Fruit fly (Drosophila melanogaster) whole organism, embryonic: ENCODE results near the gene LysD.
A peak's percentile ranks its signal among the peaks of the same experiment; 100 is the strongest.

Experiments used
- Atf6 ChIP-seq: fragments of 200-800 bp; sonication (Bioruptor generic); IDR thresholded peaks from 2 replicates; pipeline ENCODE4 v1.3.6; 2022; ENCODE audit warnings: missing biosample characterization, missing genetic modification characterization
- B-H1 ChIP-seq: fragments of 200-800 bp; sonication (Bioruptor generic); IDR thresholded peaks from 3 replicates; pipeline ENCODE4 v1.3.6; 2022; ENCODE audit warnings: missing biosample characterization, missing genetic modification characterization
- CG11560 ChIP-seq: fragments of 200-800 bp; sonication (Bioruptor generic); IDR thresholded peaks from 3 replicates; pipeline ENCODE4 v1.3.6; 2022; ENCODE audit warnings: missing biosample characterization, missing genetic modification characterization
- CG12942 ChIP-seq: fragments of 200-800 bp; sonication (Bioruptor generic); optimal IDR thresholded peaks from 3 replicates; lab custom pipeline; 2016; ENCODE audit warnings: missing biosample characterization, missing genetic modification characterization
- CG1529 ChIP-seq: fragments of 200-800 bp; sonication (Bioruptor generic); optimal IDR thresholded peaks from 3 replicates; lab custom pipeline; 2018; ENCODE audit warnings: missing biosample characterization, missing genetic modification characterization
- CG17568 ChIP-seq: fragments of 200-800 bp; sonication (Bioruptor generic); optimal IDR thresholded peaks from 2 replicates; lab custom pipeline; 2018; ENCODE audit warnings: missing biosample characterization, mild to moderate bottlenecking, missing genetic modification characterization, moderate library complexity
- CG17802 ChIP-seq: fragments of 200-800 bp; sonication (Bioruptor generic); optimal IDR thresholded peaks from 2 replicates; lab custom pipeline; 2018; ENCODE audit warnings: missing biosample characterization, mild to moderate bottlenecking, missing genetic modification characterization, moderate library complexity
- CG17912 ChIP-seq: fragments of 200-800 bp; sonication (Bioruptor generic); optimal IDR thresholded peaks from 2 replicates; lab custom pipeline; 2018; ENCODE audit warnings: missing biosample characterization, mild to moderate bottlenecking, missing genetic modification characterization
- CG2129 ChIP-seq: fragments of 200-800 bp; sonication (Bioruptor generic); IDR thresholded peaks from 2 replicates; pipeline ENCODE4 v1.3.6; 2022; ENCODE audit warnings: missing biosample characterization, missing genetic modification characterization; ENCODE audit not compliant: partially characterized antibody
- CG2678 ChIP-seq: fragments of 200-800 bp; sonication (Bioruptor generic); optimal IDR thresholded peaks from 3 replicates; lab custom pipeline; 2019; ENCODE audit warnings: missing biosample characterization, mild to moderate bottlenecking, missing genetic modification characterization, moderate library complexity
- CG2712 ChIP-seq: fragments of 200-800 bp; optimal IDR thresholded peaks from 3 replicates; lab custom pipeline; 2019; ENCODE audit warnings: missing biosample characterization, mild to moderate bottlenecking, missing genetic modification characterization, moderate library complexity
- CG2889 ChIP-seq: fragments of 200-800 bp; sonication (Bioruptor generic); IDR thresholded peaks from 3 replicates; pipeline ENCODE4 v1.3.6; 2022; ENCODE audit warnings: missing biosample characterization, missing genetic modification characterization
- CG32532 ChIP-seq: fragments of 200-800 bp; sonication (Bioruptor generic); IDR thresholded peaks from 2 replicates; pipeline ENCODE4 v1.3.6; 2022; ENCODE audit warnings: missing biosample characterization, missing genetic modification characterization
- CG34224 ChIP-seq: fragments of 200-800 bp; sonication (Bioruptor generic); IDR thresholded peaks from 3 replicates; pipeline ENCODE4 v1.3.6; 2022; ENCODE audit warnings: missing biosample characterization, missing genetic modification characterization; ENCODE audit not compliant: partially characterized antibody
- CG4424 ChIP-seq: fragments of 200-800 bp; sonication (Bioruptor generic); optimal IDR thresholded peaks from 3 replicates; lab custom pipeline; 2016; ENCODE audit warnings: missing biosample characterization, missing genetic modification characterization
- CG6765 ChIP-seq: fragments of 200-800 bp; sonication (Bioruptor generic); optimal IDR thresholded peaks from 3 replicates; lab custom pipeline; 2017; ENCODE audit warnings: missing biosample characterization, mild to moderate bottlenecking, missing genetic modification characterization
- CG6813 ChIP-seq: fragments of 200-800 bp; sonication (Bioruptor generic); optimal IDR thresholded peaks from 2 replicates; lab custom pipeline; 2017; ENCODE audit warnings: missing biosample characterization, missing genetic modification characterization, mild to moderate bottlenecking, moderate library complexity, missing genetic modification reagents
- CG7786 ChIP-seq: fragments of 200-800 bp; sonication (Bioruptor generic); optimal IDR thresholded peaks from 2 replicates; lab custom pipeline; 2016; ENCODE audit warnings: missing biosample characterization, missing genetic modification characterization
- CG7987 ChIP-seq: fragments of 200-800 bp; sonication (Bioruptor generic); optimal IDR thresholded peaks from 2 replicates; lab custom pipeline; 2018; ENCODE audit warnings: missing biosample characterization, mild to moderate bottlenecking, missing genetic modification characterization, moderate library complexity
- CG9215 ChIP-seq: fragments of 200-800 bp; sonication (Bioruptor generic); IDR thresholded peaks from 2 replicates; pipeline ENCODE4 v1.3.6; 2022; ENCODE audit warnings: missing biosample characterization, missing genetic modification characterization
- CG9437 ChIP-seq: fragments of 200-800 bp; sonication (Bioruptor generic); optimal IDR thresholded peaks from 2 replicates; lab custom pipeline; 2018; ENCODE audit warnings: missing biosample characterization, mild to moderate bottlenecking, missing genetic modification characterization
- CG9817 ChIP-seq: fragments of 200-800 bp; sonication (Bioruptor generic); optimal IDR thresholded peaks from 2 replicates; lab custom pipeline; 2018; ENCODE audit warnings: missing biosample characterization, mild to moderate bottlenecking, missing genetic modification characterization, moderate library complexity
- D19A ChIP-seq: fragments of 200-800 bp; optimal IDR thresholded peaks from 3 replicates; lab custom pipeline; 2019; ENCODE audit warnings: missing biosample characterization, mild to moderate bottlenecking, missing genetic modification characterization, moderate library complexity
- Fer2 ChIP-seq: fragments of 200-800 bp; sonication (Bioruptor generic); optimal IDR thresholded peaks from 2 replicates; lab custom pipeline; 2018; ENCODE audit warnings: missing biosample characterization, mild to moderate bottlenecking, missing genetic modification characterization, moderate library complexity
- Hand ChIP-seq: fragments of 200-800 bp; sonication (Bioruptor generic); optimal IDR thresholded peaks from 2 replicates; lab custom pipeline; 2017; ENCODE audit warnings: mild to moderate bottlenecking, missing biosample characterization, missing genetic modification reagents, missing genetic modification characterization
- HmgZ ChIP-seq: fragments of 200-800 bp; sonication (Bioruptor generic); optimal IDR thresholded peaks from 2 replicates; lab custom pipeline; 2018; ENCODE audit warnings: missing biosample characterization, mild to moderate bottlenecking, missing genetic modification characterization
- Hmr ChIP-seq: fragments of 200-800 bp; sonication (Bioruptor generic); optimal IDR thresholded peaks from 3 replicates; lab custom pipeline; 2017; ENCODE audit warnings: mild to moderate bottlenecking, missing biosample characterization, missing genetic modification reagents, missing genetic modification characterization
- Hr3 ChIP-seq: fragments of 200-800 bp; sonication (Bioruptor generic); optimal IDR thresholded peaks from 3 replicates; lab custom pipeline; 2016; ENCODE audit warnings: missing biosample characterization, missing genetic modification characterization
- Jarid2 ChIP-seq: fragments of 200-800 bp; sonication (Bioruptor generic); optimal IDR thresholded peaks from 3 replicates; lab custom pipeline; 2017; ENCODE audit warnings: mild to moderate bottlenecking, missing biosample characterization, missing genetic modification reagents, missing genetic modification characterization
- Mad ChIP-seq: fragments of 200-800 bp; sonication (Bioruptor generic); optimal IDR thresholded peaks from 2 replicates; lab custom pipeline; 2016; ENCODE audit warnings: missing biosample characterization, missing genetic modification characterization
- Mrtf ChIP-seq: fragments of 200-800 bp; sonication (Bioruptor generic); IDR thresholded peaks from 3 replicates; pipeline ENCODE4 v1.3.6; 2022; ENCODE audit warnings: missing biosample characterization, missing genetic modification characterization
- Myb ChIP-seq: fragments of 200-800 bp; sonication (Bioruptor generic); optimal IDR thresholded peaks from 2 replicates; lab custom pipeline; 2016; ENCODE audit warnings: missing biosample characterization, missing genetic modification characterization
- NFAT ChIP-seq: fragments of 200-800 bp; sonication (Bioruptor generic); IDR thresholded peaks from 2 replicates; pipeline ENCODE4 v1.3.6; 2022; ENCODE audit warnings: missing biosample characterization, missing genetic modification characterization
- Side ChIP-seq: fragments of 200-800 bp; sonication (Bioruptor generic); optimal IDR thresholded peaks from 2 replicates; lab custom pipeline; 2016; ENCODE audit warnings: missing biosample characterization, missing genetic modification characterization
- aop ChIP-seq: fragments of 200-800 bp; sonication (Bioruptor generic); IDR thresholded peaks from 2 replicates; pipeline ENCODE4 v1.3.6; 2022; ENCODE audit warnings: missing biosample characterization, missing genetic modification characterization
- az2 ChIP-seq: fragments of 200-800 bp; sonication (Bioruptor generic); optimal IDR thresholded peaks from 3 replicates; lab custom pipeline; 2016; ENCODE audit warnings: missing biosample characterization, missing genetic modification characterization
- corto ChIP-seq: fragments of 200-800 bp; sonication (Bioruptor generic); optimal IDR thresholded peaks from 2 replicates; lab custom pipeline; 2016; ENCODE audit warnings: missing biosample characterization, mild to moderate bottlenecking, missing genetic modification characterization, moderate library complexity
- cwo ChIP-seq: fragments of 200-800 bp; sonication (Bioruptor generic); optimal IDR thresholded peaks from 3 replicates; lab custom pipeline; 2017; ENCODE audit warnings: missing biosample characterization, missing genetic modification characterization, mild to moderate bottlenecking, moderate library complexity, missing genetic modification reagents
- kah ChIP-seq: fragments of 200-800 bp; sonication (Bioruptor generic); optimal IDR thresholded peaks from 2 replicates; lab custom pipeline; 2018; ENCODE audit warnings: missing biosample characterization, mild to moderate bottlenecking, missing genetic modification characterization
- pzg ChIP-seq: fragments of 200-800 bp; sonication (Bioruptor generic); optimal IDR thresholded peaks from 3 replicates; lab custom pipeline; 2018; ENCODE audit warnings: missing biosample characterization, mild to moderate bottlenecking, missing genetic modification characterization, moderate library complexity
- rib ChIP-seq: fragments of 200-800 bp; sonication (Bioruptor generic); IDR thresholded peaks from 2 replicates; pipeline ENCODE4 v1.3.6; 2022; ENCODE audit warnings: missing biosample characterization, missing genetic modification characterization
- row ChIP-seq: fragments of 200-800 bp; sonication (Bioruptor generic); IDR thresholded peaks from 3 replicates; pipeline ENCODE4 v1.3.6; 2022; ENCODE audit warnings: missing biosample characterization, missing genetic modification characterization
- so ChIP-seq: fragments of 200-800 bp; sonication (Bioruptor generic); IDR thresholded peaks from 3 replicates; pipeline ENCODE4 v1.3.6; 2022; ENCODE audit warnings: missing biosample characterization, missing genetic modification characterization
- sob ChIP-seq: fragments of 200-800 bp; sonication (Bioruptor generic); IDR thresholded peaks from 2 replicates; pipeline ENCODE4 v1.3.6; 2022; ENCODE audit warnings: missing biosample characterization, missing genetic modification characterization
- sqz ChIP-seq: fragments of 200-800 bp; sonication (Bioruptor generic); optimal IDR thresholded peaks from 3 replicates; lab custom pipeline; 2018; ENCODE audit warnings: missing biosample characterization, mild to moderate bottlenecking, missing genetic modification characterization
- tup ChIP-seq: fragments of 200-800 bp; sonication (Bioruptor generic); optimal IDR thresholded peaks from 2 replicates; lab custom pipeline; 2016; ENCODE audit warnings: missing biosample characterization, mild to moderate bottlenecking, missing genetic modification characterization, moderate library complexity
- unpg ChIP-seq: fragments of 200-800 bp; sonication (Bioruptor generic); optimal IDR thresholded peaks from 3 replicates; lab custom pipeline; 2018; ENCODE audit warnings: missing biosample characterization, mild to moderate bottlenecking, missing genetic modification characterization, moderate library complexity
- vvl ChIP-seq: fragments of 200-800 bp; sonication (Bioruptor generic); IDR thresholded peaks from 2 replicates; pipeline ENCODE4 v1.3.6; 2022; ENCODE audit warnings: missing biosample characterization, missing genetic modification characterization
- wek ChIP-seq: fragments of 200-800 bp; sonication (Bioruptor generic); optimal IDR thresholded peaks from 3 replicates; lab custom pipeline; 2018; ENCODE audit warnings: missing biosample characterization, mild to moderate bottlenecking, missing genetic modification characterization, moderate library complexity
- z ChIP-seq: fragments of 200-800 bp; sonication (Bioruptor generic); IDR thresholded peaks from 3 replicates; pipeline ENCODE4 v1.3.6; 2022; ENCODE audit warnings: missing biosample characterization, missing genetic modification characterization

Gene LysD

dm6 chr3L:1195868-1196552, 15.0 kb downstream of the LysD start, which contains the start of gene Aplip1 (continued):
- TF ChIP-seq CG2889 (GFP tag; lab: Robert Waterston, UW) = no peak
- no peak for TF ChIP-seq kah (GFP tag; lab: Kevin White, UChicago)
- peak; percentile 39 for TF ChIP-seq CG2678
- TF ChIP-seq corto (GFP tag; lab: Kevin White, UChicago) = no peak
- TF ChIP-seq CG9215 (GFP tag; lab: Robert Waterston, UW) = no peak
- TF ChIP-seq CG12942 (GFP tag; lab: Kevin White, UChicago) = no peak
- no peak for TF ChIP-seq CG7786 (GFP tag; lab: Kevin White, UChicago)
- TF ChIP-seq CG9817 (tag; lab: Kevin White, UChicago) = no peak
- no peak for TF ChIP-seq D19A
- no peak for TF ChIP-seq CG2712 (tag; lab: Kevin White, UChicago)
- no peak for TF ChIP-seq CG7987
- no peak for TF ChIP-seq CG17568 (GFP tag; lab: Kevin White, UChicago)
- no peak for TF ChIP-seq CG17802 (tag; lab: Kevin White, UChicago)
- no peak for TF ChIP-seq Jarid2
- no peak for TF ChIP-seq CG4424 (GFP tag; lab: Kevin White, UChicago)
- peak; percentile 14 for TF ChIP-seq pzg (GFP tag; lab: Kevin White, UChicago)
- 0 out of 2 replicates have a peak, but pooled peaks have one; percentile 33 for TF ChIP-seq NFAT (GFP tag; lab: Robert Waterston, UW)
- peak; percentile 3 for TF ChIP-seq Hmr (GFP tag; lab: Kevin White, UChicago)
- no peak for TF ChIP-seq CG2129 (GFP tag; lab: Robert Waterston, UW)
- no peak for TF ChIP-seq CG9437 (GFP tag; lab: Kevin White, UChicago)
- TF ChIP-seq CG34224 = no peak
- no peak for TF ChIP-seq unpg (GFP tag; lab: Kevin White, UChicago)
- no peak for TF ChIP-seq CG11560 (tag; lab: Robert Waterston, UW)
- no peak for TF ChIP-seq cwo
- TF ChIP-seq Hand (GFP tag; lab: Kevin White, UChicago) = no peak
- TF ChIP-seq CG6813 = no peak
- TF ChIP-seq CG1529 (GFP tag; lab: Kevin White, UChicago) = no peak
- TF ChIP-seq vvl (GFP tag; lab: Robert Waterston, UW) = no peak; the same call in 1 of the 2 replicates
- TF ChIP-seq Side (GFP tag; lab: Kevin White, UChicago) = no peak
- no peak for TF ChIP-seq Mad (GFP tag; lab: Kevin White, UChicago)
- TF ChIP-seq sob (GFP tag; lab: Robert Waterston, UW) = peak; percentile 63
- no peak for TF ChIP-seq Fer2 (tag; lab: Kevin White, UChicago)
- no peak for TF ChIP-seq Myb (GFP tag; lab: Kevin White, UChicago)
- TF ChIP-seq CG17912 (GFP tag; lab: Kevin White, UChicago) = no peak
- TF ChIP-seq aop (GFP tag; lab: Robert Waterston, UW) = no peak
- no peak for TF ChIP-seq tup (GFP tag; lab: Kevin White, UChicago)
- peak; percentile 22; the same call in 1 of the 3 replicates for TF ChIP-seq row (GFP tag; lab: Robert Waterston, UW)
- TF ChIP-seq Mrtf = no peak
- no peak for TF ChIP-seq HmgZ (tag; lab: Kevin White, UChicago)
- no peak for TF ChIP-seq B-H1
- no peak for TF ChIP-seq z
- no peak for TF ChIP-seq az2 (GFP tag; lab: Kevin White, UChicago)
- peak; percentile 55 for TF ChIP-seq CG32532 (GFP tag; lab: Robert Waterston, UW)
- no peak for TF ChIP-seq wek (GFP tag; lab: Kevin White, UChicago)
- no peak for TF ChIP-seq Atf6 (GFP tag; lab: Robert Waterston, UW)
- TF ChIP-seq CG6765 (GFP tag; lab: Kevin White, UChicago) = no peak
- TF ChIP-seq Hr3 (GFP tag; lab: Kevin White, UChicago) = no peak
- TF ChIP-seq rib (GFP tag; lab: Robert Waterston, UW) = no peak
- no peak for TF ChIP-seq sqz (GFP tag; lab: Kevin White, UChicago)
- TF ChIP-seq so (GFP tag; lab: Robert Waterston, UW) = no peak
